Worm (Caenorhabditis elegans): ENCODE data around the gene col-19.

ce11 chrX:467338-467823 lies 45.9 kb downstream of the col-19 start:
- no peak for TF ChIP-seq ets-7 (tag; optimal IDR thresholded peaks at IDR 0.05)
- TF ChIP-seq tbx-11 (GFP tag; IDR thresholded peaks at IDR 0.05): no peak
- TF ChIP-seq sea-1 (GFP tag; conservative IDR thresholded peaks at IDR 0.05): no peak
